Worm (Caenorhabditis elegans) whole organism, late embryonic: ENCODE results near the gene Y39B6A.25.

ENCODE experiments used
- K02D7.2 ChIP-seq: sonication (generic microtip); optimal IDR thresholded peaks from 2 replicates; lab custom pipeline; 2017; ENCODE audit warnings: mild to moderate bottlenecking, missing genetic modification characterization, missing compliant biosample characterization
- K09A11.1 ChIP-seq: sonication (generic microtip); optimal IDR thresholded peaks from 2 replicates; lab custom pipeline; 2017; ENCODE audit warnings: antibody characterized with exemption, mild to moderate bottlenecking, missing genetic modification characterization, missing compliant biosample characterization; ENCODE audit not compliant: insufficient read depth
- T23F11.4 ChIP-seq: fragments of 200-800 bp; sonication (Bioruptor generic); optimal IDR thresholded peaks from 2 replicates; lab custom pipeline; 2018; ENCODE audit warnings: mild to moderate bottlenecking, missing genetic modification characterization, missing compliant biosample characterization
- Y22D7AL.16 ChIP-seq: sonication (generic microtip); optimal IDR thresholded peaks from 2 replicates; lab custom pipeline; 2016; ENCODE audit warnings: missing genetic modification characterization, missing compliant biosample characterization
- ahr-1 ChIP-seq: sonication (generic microtip); optimal IDR thresholded peaks from 2 replicates; lab custom pipeline; 2016; ENCODE audit warnings: missing genetic modification characterization, missing compliant biosample characterization
- ama-1 ChIP-seq: fragments of 150-350 bp; optimal IDR thresholded peaks from 2 replicates; lab custom pipeline; 2014
- ceh-19 ChIP-seq: fragments of 200-800 bp; sonication (Bioruptor generic); optimal IDR thresholded peaks from 2 replicates; lab custom pipeline; 2018; ENCODE audit warnings: mild to moderate bottlenecking, missing genetic modification characterization, missing compliant biosample characterization
- ceh-2 ChIP-seq: sonication (generic microtip); optimal IDR thresholded peaks from 2 replicates; lab custom pipeline; 2016; ENCODE audit warnings: missing genotype, missing genetic modification characterization, missing compliant biosample characterization
- ceh-22 ChIP-seq: sonication (generic microtip); optimal IDR thresholded peaks from 2 replicates; lab custom pipeline; 2017; ENCODE audit warnings: missing biosample characterization, missing genetic modification characterization
- ceh-30 ChIP-seq: fragments of 150-350 bp; optimal IDR thresholded peaks from 2 replicates; lab custom pipeline; 2014; ENCODE audit warnings: missing biosample characterization, missing genetic modification characterization
- ceh-31 ChIP-seq: sonication (generic microtip); optimal IDR thresholded peaks from 2 replicates; lab custom pipeline; 2016; ENCODE audit warnings: missing genetic modification characterization, missing compliant biosample characterization
- ceh-34 ChIP-seq: sonication (generic microtip); optimal IDR thresholded peaks from 2 replicates; lab custom pipeline; 2016; ENCODE audit warnings: mild to moderate bottlenecking, missing genetic modification characterization, missing compliant biosample characterization
- ceh-45 ChIP-seq: fragments of 200-800 bp; sonication (Bioruptor generic); IDR thresholded peaks from 2 replicates; pipeline ENCODE4 v1.3.6; 2022; ENCODE audit warnings: missing genetic modification reagents, missing genetic modification characterization, missing compliant biosample characterization
- ceh-48 ChIP-seq: sonication (generic microtip); optimal IDR thresholded peaks from 2 replicates; lab custom pipeline; 2016; ENCODE audit warnings: missing genetic modification characterization, inconsistent platforms, missing compliant biosample characterization
- ceh-6 ChIP-seq: fragments of 200-800 bp; sonication (Bioruptor generic); optimal IDR thresholded peaks from 2 replicates; lab custom pipeline; 2018; ENCODE audit warnings: mild to moderate bottlenecking, missing genetic modification characterization, missing compliant biosample characterization
- ceh-9 ChIP-seq: sonication (generic microtip); optimal IDR thresholded peaks from 2 replicates; lab custom pipeline; 2016; ENCODE audit warnings: mild to moderate bottlenecking, missing genetic modification characterization, inconsistent platforms, missing compliant biosample characterization
- che-1 ChIP-seq: sonication (generic microtip); optimal IDR thresholded peaks from 2 replicates; lab custom pipeline; 2016; ENCODE audit warnings: mild to moderate bottlenecking, missing genetic modification characterization, missing compliant biosample characterization
- dve-1 ChIP-seq: sonication (generic microtip); optimal IDR thresholded peaks from 2 replicates; lab custom pipeline; 2017; ENCODE audit warnings: antibody characterized with exemption, mild to moderate bottlenecking, missing genetic modification characterization, missing compliant biosample characterization
- elt-2 ChIP-seq: sonication (generic microtip); optimal IDR thresholded peaks from 2 replicates; lab custom pipeline; 2016; ENCODE audit warnings: missing genetic modification reagents, missing genetic modification characterization, missing compliant biosample characterization
- elt-4 ChIP-seq: sonication (generic microtip); optimal IDR thresholded peaks from 2 replicates; lab custom pipeline; 2016; ENCODE audit warnings: missing genetic modification characterization, missing compliant biosample characterization
- ets-4 ChIP-seq: sonication (generic microtip); optimal IDR thresholded peaks from 2 replicates; lab custom pipeline; 2016; ENCODE audit warnings: missing genetic modification characterization, missing compliant biosample characterization
- eyg-1 ChIP-seq: sonication (generic microtip); optimal IDR thresholded peaks from 2 replicates; lab custom pipeline; 2016; ENCODE audit warnings: missing genotype, missing genetic modification characterization, missing compliant biosample characterization
- fax-1 ChIP-seq: sonication (generic microtip); optimal IDR thresholded peaks from 2 replicates; lab custom pipeline; 2016; ENCODE audit warnings: missing genotype, missing genetic modification characterization, missing compliant biosample characterization
- fkh-10 ChIP-seq: fragments of 150-350 bp; optimal IDR thresholded peaks from 2 replicates; lab custom pipeline; 2014; ENCODE audit warnings: missing biosample characterization, missing genetic modification reagents, missing genetic modification characterization
- fkh-6 ChIP-seq: sonication (generic microtip); optimal IDR thresholded peaks from 2 replicates; lab custom pipeline; 2016; ENCODE audit warnings: missing genetic modification characterization, missing compliant biosample characterization
- gmeb-2 ChIP-seq: sonication (generic microtip); optimal IDR thresholded peaks from 2 replicates; lab custom pipeline; 2016; ENCODE audit warnings: missing genetic modification characterization, inconsistent platforms, missing compliant biosample characterization
- hlh-15 ChIP-seq: sonication (generic microtip); optimal IDR thresholded peaks from 2 replicates; lab custom pipeline; 2016; ENCODE audit warnings: missing genetic modification characterization, missing compliant biosample characterization
- hlh-6 ChIP-seq: sonication (generic microtip); optimal IDR thresholded peaks from 2 replicates; lab custom pipeline; 2016; ENCODE audit warnings: missing genotype, missing genetic modification characterization, missing compliant biosample characterization
- hlh-8 ChIP-seq: sonication (generic microtip); optimal IDR thresholded peaks from 2 replicates; lab custom pipeline; 2016; ENCODE audit warnings: missing genotype, missing genetic modification characterization, missing compliant biosample characterization
- nfya-1 ChIP-seq: sonication (generic microtip); optimal IDR thresholded peaks from 2 replicates; lab custom pipeline; 2017; ENCODE audit warnings: missing genetic modification characterization, mild to moderate bottlenecking, missing compliant biosample characterization, antibody characterized with exemption, moderate library complexity
- nhr-232 ChIP-seq: sonication (generic microtip); optimal IDR thresholded peaks from 2 replicates; lab custom pipeline; 2016; ENCODE audit warnings: missing genetic modification characterization, missing compliant biosample characterization
- pat-9 ChIP-seq: fragments of 200-800 bp; sonication (Bioruptor generic); optimal IDR thresholded peaks from 2 replicates; lab custom pipeline; 2018; ENCODE audit warnings: mild to moderate bottlenecking, missing genetic modification characterization, moderate library complexity, missing compliant biosample characterization
- pax-1 ChIP-seq: fragments of 150-350 bp; optimal IDR thresholded peaks from 2 replicates; lab custom pipeline; 2014; ENCODE audit warnings: missing biosample characterization, missing genetic modification characterization
- pha-2 ChIP-seq: sonication (generic microtip); optimal IDR thresholded peaks from 2 replicates; lab custom pipeline; 2017; ENCODE audit warnings: mild to moderate bottlenecking, missing genetic modification characterization, missing compliant biosample characterization
- pha-4 ChIP-seq: fragments of 150-350 bp; optimal IDR thresholded peaks from 2 replicates; lab custom pipeline; 2018; ENCODE audit warnings: missing biosample characterization, missing genetic modification reagents, missing genetic modification characterization
- rnt-1 ChIP-seq: sonication (generic microtip); optimal IDR thresholded peaks from 2 replicates; lab custom pipeline; 2016; ENCODE audit warnings: missing genetic modification characterization, missing compliant biosample characterization
- sdc-2 ChIP-seq: sonication (generic microtip); optimal IDR thresholded peaks from 2 replicates; lab custom pipeline; 2016; ENCODE audit warnings: missing genotype, missing genetic modification characterization, missing compliant biosample characterization
- sox-2 ChIP-seq: fragments of 200-800 bp; sonication (Bioruptor generic); IDR thresholded peaks from 2 replicates; pipeline ENCODE4 v1.3.6; 2022; ENCODE audit warnings: missing genetic modification reagents, missing genetic modification characterization, missing compliant biosample characterization
- syd-9 ChIP-seq: sonication (generic microtip); optimal IDR thresholded peaks from 2 replicates; lab custom pipeline; 2016; ENCODE audit warnings: mild to moderate bottlenecking, missing genetic modification characterization, moderate library complexity, missing compliant biosample characterization
- tbx-2 ChIP-seq: sonication (generic microtip); optimal IDR thresholded peaks from 2 replicates; lab custom pipeline; 2016; ENCODE audit warnings: missing genetic modification characterization, missing compliant biosample characterization
- tbx-7 ChIP-seq: sonication (generic microtip); optimal IDR thresholded peaks from 2 replicates; lab custom pipeline; 2016; ENCODE audit warnings: missing genotype, missing genetic modification characterization, missing compliant biosample characterization
- unc-42 ChIP-seq: sonication (generic microtip); optimal IDR thresholded peaks from 2 replicates; lab custom pipeline; 2016; ENCODE audit warnings: missing genotype, missing genetic modification characterization, missing compliant biosample characterization
- unc-86 ChIP-seq: sonication (generic microtip); optimal IDR thresholded peaks from 2 replicates; lab custom pipeline; 2016; ENCODE audit warnings: missing genetic modification characterization, missing compliant biosample characterization
- zip-5 ChIP-seq: sonication (generic microtip); optimal IDR thresholded peaks from 2 replicates; lab custom pipeline; 2016; ENCODE audit warnings: missing genetic modification characterization, missing compliant biosample characterization
- ztf-16 ChIP-seq: sonication (generic microtip); optimal IDR thresholded peaks from 2 replicates; lab custom pipeline; 2017; ENCODE audit warnings: missing genetic modification characterization, missing compliant biosample characterization

The Y39B6A.25 gene

ce11 chrV:19026163-19026562, at the start of gene Y39B6A.25:
Gene Y39B6A.25 (plus strand): TSS chrV:19026463.
- TF ChIP-seq ceh-19 (GFP tag; lab: Kevin White, UChicago) (no peak), ceh-30 (tag; lab: Kevin White, UChicago) (no peak), fax-1 (tag; lab: Kevin White, UChicago) (no peak), sox-2 (GFP tag; lab: Robert Waterston, UW) (no peak), ztf-16 (no peak), che-1 (tag; lab: Kevin White, UChicago) (no peak), syd-9 (tag; lab: Kevin White, UChicago) (no peak), dve-1 (no peak), gmeb-2 (tag; lab: Kevin White, UChicago) (no peak)
- TF ChIP-seq, all 69 proteins: peak for 0

DNA sequence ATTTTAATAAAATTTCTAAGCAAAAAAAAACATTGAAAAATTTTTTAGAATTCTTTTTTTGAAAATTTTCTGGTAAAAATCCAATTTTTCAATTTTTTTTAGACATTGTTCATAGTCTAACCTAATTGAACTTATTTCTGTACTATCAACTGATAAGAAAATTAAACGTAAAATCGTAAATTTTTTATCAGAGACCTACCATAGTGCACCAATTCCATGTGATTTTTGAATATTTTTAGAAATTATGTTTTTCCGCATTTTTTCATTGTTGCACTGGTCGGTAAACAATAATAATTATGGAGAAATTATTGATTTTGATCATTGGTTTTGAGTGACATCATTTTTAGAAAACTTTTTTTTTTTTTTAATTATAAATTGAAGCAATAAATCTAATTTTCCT, 49.7 kb upstream of the Y39B6A.25 start:
- TF ChIP-seq ama-1 (lab: Kevin White, UChicago) (no peak), elt-4 (tag; lab: Kevin White, UChicago) (no peak), fkh-10 (no peak), ceh-9 (tag; lab: Kevin White, UChicago) (no peak), T23F11.4 (no peak), K09A11.1 (tag; lab: Kevin White, UChicago) (no peak), Y22D7AL.16 (no peak), unc-86 (no peak), ceh-6 (no peak), ceh-22 (tag; lab: Kevin White, UChicago) (no peak), ceh-2 (tag; lab: Kevin White, UChicago) (no peak), pha-4 (tag; lab: Kevin White, UChicago) (no peak), ahr-1 (tag; lab: Kevin White, UChicago) (no peak), K02D7.2 (tag; lab: Kevin White, UChicago) (no peak), ceh-19 (GFP tag; lab: Kevin White, UChicago) (no peak), pat-9 (tag; lab: Kevin White, UChicago) (no peak), gmeb-2 (tag; lab: Kevin White, UChicago) (no peak), nhr-232 (tag; lab: Kevin White, UChicago) (no peak)
- TF ChIP-seq, all 69 proteins: peak for 0

ce11 chrV:18977876-18978275, 48.4 kb upstream of the Y39B6A.25 start, which contains the start of gene Y39B6A.41:
Gene Y39B6A.41 (minus strand): TSS chrV:18977976.
- no peak for TF ChIP-seq ceh-6

- TF ChIP-seq nfya-1 (tag; lab: Kevin White, UChicago) (no peak), tbx-2 (tag; lab: Kevin White, UChicago) (no peak)
Observed at ce11 chrV:18978301-18978700, 48.0 kb upstream of the Y39B6A.25 start.

ce11 chrV:18980980-18981529, 45.2 kb upstream of the Y39B6A.25 start, which contains the start of the genes mrps-35 and sws-1:
Gene mrps-35 (plus strand): TSS chrV:18981306.
Gene sws-1 (minus strand): TSS chrV:18981479.
- TF ChIP-seq pha-2 (tag; lab: Kevin White, UChicago) (peak; percentile 65), ztf-16 (peak; percentile 53), fkh-6 (tag; lab: Kevin White, UChicago) (peak; percentile 26), ceh-48 (tag; lab: Kevin White, UChicago) (no peak), pax-1 (tag; lab: Kevin White, UChicago) (no peak), ceh-2 (tag; lab: Kevin White, UChicago) (peak; percentile 94), fkh-10 (no peak), hlh-8 (peak; percentile 66), sdc-2 (tag; lab: Kevin White, UChicago) (peak; percentile 19), ets-4 (tag; lab: Kevin White, UChicago) (peak; percentile 90), unc-42 (tag; lab: Kevin White, UChicago) (peak; percentile 33), fax-1 (tag; lab: Kevin White, UChicago) (peak; percentile 67), rnt-1 (tag; lab: Kevin White, UChicago) (peak; percentile 87), zip-5 (tag; lab: Kevin White, UChicago) (peak; percentile 82), ceh-31 (tag; lab: Kevin White, UChicago) (peak; percentile 97), nfya-1 (tag; lab: Kevin White, UChicago) (peak; percentile 18), ceh-45 (GFP tag; lab: Robert Waterston, UW) (no peak), tbx-7 (peak; percentile 94), hlh-15 (no peak), ceh-6 (no peak), dve-1 (no peak), gmeb-2 (tag; lab: Kevin White, UChicago) (no peak), hlh-6 (tag; lab: Kevin White, UChicago) (peak; percentile 51), ceh-34 (peak; percentile 38), eyg-1 (tag; lab: Kevin White, UChicago) (peak; percentile 2), elt-2 (tag; lab: Kevin White, UChicago) (peak; percentile 56)
